Fruit fly (Drosophila melanogaster) whole organism, embryonic: ENCODE measurements around the gene CG17230.
A peak's percentile ranks its signal among the peaks of the same experiment; 100 is the strongest.

Experiments used
- Atf-2 ChIP-seq: fragments of 200-800 bp; sonication (Bioruptor generic); optimal IDR thresholded peaks from 2 replicates; lab custom pipeline; 2016; ENCODE audit warnings: missing biosample characterization, missing genetic modification characterization
- B-H1 ChIP-seq: fragments of 200-800 bp; sonication (Bioruptor generic); IDR thresholded peaks from 3 replicates; pipeline ENCODE4 v1.3.6; 2022; ENCODE audit warnings: missing biosample characterization, missing genetic modification characterization
- BtbVII ChIP-seq: fragments of 200-800 bp; sonication (Bioruptor generic); optimal IDR thresholded peaks from 3 replicates; lab custom pipeline; 2017; ENCODE audit warnings: missing biosample characterization, mild to moderate bottlenecking, missing genetic modification characterization
- CG10543 ChIP-seq: fragments of 200-800 bp; sonication (Bioruptor generic); optimal IDR thresholded peaks from 3 replicates; lab custom pipeline; 2017; ENCODE audit warnings: missing biosample characterization, mild to moderate bottlenecking, missing genetic modification characterization, moderate library complexity
- CG11695 ChIP-seq: fragments of 200-800 bp; sonication (Bioruptor generic); IDR thresholded peaks from 3 replicates; pipeline ENCODE4 v1.3.6; 2022; ENCODE audit warnings: missing biosample characterization, missing genetic modification characterization
- CG13424 ChIP-seq: fragments of 200-800 bp; sonication (Bioruptor generic); optimal IDR thresholded peaks from 2 replicates; lab custom pipeline; 2019; ENCODE audit warnings: missing biosample characterization, mild to moderate bottlenecking, missing genetic modification characterization, moderate library complexity
- CG15269 ChIP-seq: fragments of 200-800 bp; sonication (Bioruptor generic); optimal IDR thresholded peaks from 2 replicates; lab custom pipeline; 2018; ENCODE audit warnings: missing biosample characterization, mild to moderate bottlenecking, missing genetic modification characterization, moderate library complexity
- CG16863 ChIP-seq: fragments of 200-800 bp; sonication (Bioruptor generic); optimal IDR thresholded peaks from 3 replicates; lab custom pipeline; 2016; ENCODE audit warnings: missing biosample characterization, missing genetic modification characterization
- CG17612 ChIP-seq: fragments of 200-800 bp; sonication (Bioruptor generic); IDR thresholded peaks from 2 replicates; pipeline ENCODE4 v1.3.6; 2022; ENCODE audit warnings: missing biosample characterization, missing genetic modification characterization
- CG18262 ChIP-seq: fragments of 200-800 bp; optimal IDR thresholded peaks from 3 replicates; lab custom pipeline; 2019; ENCODE audit warnings: missing biosample characterization, mild to moderate bottlenecking, missing genetic modification characterization, moderate library complexity
- CG2875 ChIP-seq: fragments of 200-800 bp; sonication (Bioruptor generic); optimal IDR thresholded peaks from 2 replicates; lab custom pipeline; 2017; ENCODE audit warnings: missing biosample characterization, mild to moderate bottlenecking, missing genetic modification characterization, missing genetic modification reagents
- CG2889 ChIP-seq: fragments of 200-800 bp; sonication (Bioruptor generic); IDR thresholded peaks from 3 replicates; pipeline ENCODE4 v1.3.6; 2022; ENCODE audit warnings: missing biosample characterization, missing genetic modification characterization
- CG30403 ChIP-seq: fragments of 200-800 bp; sonication (Bioruptor generic); optimal IDR thresholded peaks from 3 replicates; lab custom pipeline; 2016; ENCODE audit warnings: missing biosample characterization, missing genetic modification characterization
- CG34376 ChIP-seq: fragments of 200-800 bp; sonication (Bioruptor generic); optimal IDR thresholded peaks from 2 replicates; lab custom pipeline; 2018; ENCODE audit warnings: missing biosample characterization, mild to moderate bottlenecking, missing genetic modification characterization
- CG4424 ChIP-seq: fragments of 200-800 bp; sonication (Bioruptor generic); optimal IDR thresholded peaks from 3 replicates; lab custom pipeline; 2016; ENCODE audit warnings: missing biosample characterization, missing genetic modification characterization
- CG4707 ChIP-seq: fragments of 200-800 bp; sonication (Bioruptor generic); optimal IDR thresholded peaks from 2 replicates; lab custom pipeline; 2018; ENCODE audit warnings: missing biosample characterization, mild to moderate bottlenecking, missing genetic modification characterization, moderate library complexity
- CG6689 ChIP-seq: fragments of 200-800 bp; sonication (Bioruptor generic); IDR thresholded peaks from 2 replicates; pipeline ENCODE4 v1.3.6; 2022; ENCODE audit warnings: missing biosample characterization, missing genetic modification characterization
- CG7786 ChIP-seq: fragments of 200-800 bp; sonication (Bioruptor generic); optimal IDR thresholded peaks from 2 replicates; lab custom pipeline; 2016; ENCODE audit warnings: missing biosample characterization, missing genetic modification characterization
- CG9932 ChIP-seq: fragments of 200-800 bp; sonication (Bioruptor generic); IDR thresholded peaks from 2 replicates; pipeline ENCODE4 v1.3.6; 2022; ENCODE audit warnings: missing biosample characterization, missing genetic modification characterization
- Dll ChIP-seq: fragments of 200-800 bp; sonication (Bioruptor generic); IDR thresholded peaks from 4 replicates; pipeline ENCODE4 v1.3.6; 2022; ENCODE audit warnings: missing biosample characterization, missing genetic modification characterization; ENCODE audit not compliant: partially characterized antibody
- ERR ChIP-seq: fragments of 200-800 bp; sonication (Bioruptor generic); optimal IDR thresholded peaks from 2 replicates; lab custom pipeline; 2016; ENCODE audit warnings: missing biosample characterization, missing genetic modification characterization
- Gug ChIP-seq: fragments of 200-800 bp; sonication (Bioruptor generic); IDR thresholded peaks from 4 replicates; pipeline ENCODE4 v1.3.6; 2022; ENCODE audit warnings: missing biosample characterization, missing genetic modification characterization
- H15 ChIP-seq: fragments of 200-800 bp; sonication (Bioruptor generic); IDR thresholded peaks from 3 replicates; pipeline ENCODE4 v1.3.6; 2022; ENCODE audit warnings: missing biosample characterization, missing genetic modification characterization
- Mad ChIP-seq: fragments of 200-800 bp; sonication (Bioruptor generic); optimal IDR thresholded peaks from 2 replicates; lab custom pipeline; 2016; ENCODE audit warnings: missing biosample characterization, missing genetic modification characterization
- Poxn ChIP-seq: fragments of 200-800 bp; sonication (Bioruptor generic); IDR thresholded peaks from 2 replicates; pipeline ENCODE4 v1.3.6; 2022; ENCODE audit warnings: missing biosample characterization, missing genetic modification characterization
- Ravus ChIP-seq: fragments of 200-800 bp; sonication (Bioruptor generic); IDR thresholded peaks from 2 replicates; pipeline ENCODE4 v1.3.6; 2022; ENCODE audit warnings: missing biosample characterization, missing genetic modification characterization
- Sry-δ ChIP-seq: fragments of 200-800 bp; sonication (Bioruptor generic); optimal IDR thresholded peaks from 2 replicates; lab custom pipeline; 2016; ENCODE audit warnings: missing biosample characterization, missing genetic modification characterization
- ac ChIP-seq: fragments of 200-800 bp; sonication (Bioruptor generic); optimal IDR thresholded peaks from 3 replicates; lab custom pipeline; 2017; ENCODE audit warnings: missing biosample characterization, mild to moderate bottlenecking, missing genetic modification characterization
- amos ChIP-seq: fragments of 200-800 bp; sonication (Bioruptor generic); IDR thresholded peaks from 2 replicates; pipeline ENCODE4 v1.3.6; 2022; ENCODE audit warnings: missing biosample characterization, missing genetic modification characterization; ENCODE audit not compliant: partially characterized antibody
- ash1 ChIP-seq: fragments of 200-800 bp; sonication (Bioruptor generic); optimal IDR thresholded peaks from 2 replicates; lab custom pipeline; 2018; ENCODE audit warnings: missing biosample characterization, mild to moderate bottlenecking, missing genetic modification characterization
- chinmo ChIP-seq: fragments of 200-800 bp; sonication (Bioruptor generic); IDR thresholded peaks from 4 replicates; pipeline ENCODE4 v1.3.6; 2022; ENCODE audit warnings: missing biosample characterization, missing genetic modification characterization; ENCODE audit not compliant: partially characterized antibody
- dan ChIP-seq: fragments of 200-800 bp; sonication (Bioruptor generic); IDR thresholded peaks from 2 replicates; pipeline ENCODE4 v1.3.6; 2022; ENCODE audit warnings: missing biosample characterization, missing genetic modification characterization
- dimm ChIP-seq: fragments of 200-800 bp; sonication (Bioruptor generic); IDR thresholded peaks from 2 replicates; pipeline ENCODE4 v1.3.6; 2022; ENCODE audit warnings: missing biosample characterization, missing genetic modification characterization
- fd102C ChIP-seq: fragments of 200-800 bp; sonication (Bioruptor generic); optimal IDR thresholded peaks from 2 replicates; lab custom pipeline; 2018; ENCODE audit warnings: missing biosample characterization, mild to moderate bottlenecking, missing genetic modification characterization, moderate library complexity
- fu2 ChIP-seq: fragments of 200-800 bp; sonication (Bioruptor generic); optimal IDR thresholded peaks from 2 replicates; lab custom pipeline; 2016; ENCODE audit warnings: missing biosample characterization, missing genetic modification characterization
- gcm2 ChIP-seq: fragments of 200-800 bp; sonication (Bioruptor generic); optimal IDR thresholded peaks from 2 replicates; lab custom pipeline; 2016; ENCODE audit warnings: missing biosample characterization, missing genetic modification characterization
- ham ChIP-seq: fragments of 200-800 bp; sonication (Bioruptor generic); IDR thresholded peaks from 2 replicates; pipeline ENCODE4 v1.3.6; 2022; ENCODE audit warnings: missing biosample characterization, missing genetic modification characterization
- kni ChIP-seq: fragments of 200-800 bp; sonication (Bioruptor generic); optimal IDR thresholded peaks from 3 replicates; lab custom pipeline; 2017; ENCODE audit warnings: mild to moderate bottlenecking, missing biosample characterization, missing genetic modification reagents, missing genetic modification characterization
- lbe ChIP-seq: fragments of 200-800 bp; sonication (Bioruptor generic); optimal IDR thresholded peaks from 2 replicates; lab custom pipeline; 2016; ENCODE audit warnings: missing biosample characterization, mild to moderate bottlenecking, missing genetic modification characterization
- nau ChIP-seq: fragments of 200-800 bp; sonication (Bioruptor generic); optimal IDR thresholded peaks from 3 replicates; lab custom pipeline; 2017; ENCODE audit warnings: missing biosample characterization, mild to moderate bottlenecking, missing genetic modification characterization, missing genetic modification reagents
- peb ChIP-seq: fragments of 200-800 bp; sonication (Bioruptor generic); IDR thresholded peaks from 2 replicates; pipeline ENCODE4 v1.3.6; 2022; ENCODE audit warnings: missing biosample characterization, missing genetic modification characterization
- pfk ChIP-seq: fragments of 200-800 bp; sonication (Bioruptor generic); optimal IDR thresholded peaks from 2 replicates; lab custom pipeline; 2018; ENCODE audit warnings: missing biosample characterization, mild to moderate bottlenecking, missing genetic modification characterization, moderate library complexity
- psq ChIP-seq: fragments of 200-800 bp; sonication (Bioruptor generic); optimal IDR thresholded peaks from 2 replicates; lab custom pipeline; 2017; ENCODE audit warnings: missing biosample characterization, missing genetic modification characterization
- pum ChIP-seq: fragments of 200-800 bp; sonication (Bioruptor generic); optimal IDR thresholded peaks from 2 replicates; lab custom pipeline; 2016; ENCODE audit warnings: missing biosample characterization, missing genetic modification characterization
- ro ChIP-seq: fragments of 200-800 bp; sonication (Bioruptor generic); IDR thresholded peaks from 2 replicates; pipeline ENCODE4 v1.3.6; 2022; ENCODE audit warnings: missing biosample characterization, missing genetic modification characterization
- so ChIP-seq: fragments of 200-800 bp; sonication (Bioruptor generic); IDR thresholded peaks from 3 replicates; pipeline ENCODE4 v1.3.6; 2022; ENCODE audit warnings: missing biosample characterization, missing genetic modification characterization
- sob ChIP-seq: fragments of 200-800 bp; sonication (Bioruptor generic); IDR thresholded peaks from 2 replicates; pipeline ENCODE4 v1.3.6; 2022; ENCODE audit warnings: missing biosample characterization, missing genetic modification characterization
- trem ChIP-seq: fragments of 200-800 bp; optimal IDR thresholded peaks from 3 replicates; lab custom pipeline; 2019; ENCODE audit warnings: missing biosample characterization, mild to moderate bottlenecking, missing genetic modification characterization, moderate library complexity
- unpg ChIP-seq: fragments of 200-800 bp; sonication (Bioruptor generic); optimal IDR thresholded peaks from 3 replicates; lab custom pipeline; 2018; ENCODE audit warnings: missing biosample characterization, mild to moderate bottlenecking, missing genetic modification characterization, moderate library complexity
- usp ChIP-seq: fragments of >200 bp; optimal IDR thresholded peaks from 2 replicates; lab custom pipeline; 2017; ENCODE audit warnings: missing biosample characterization, missing genetic modification characterization
- zfh2 ChIP-seq: fragments of 200-800 bp; sonication (Bioruptor generic); optimal IDR thresholded peaks from 2 replicates; lab custom pipeline; 2016; ENCODE audit warnings: missing biosample characterization, missing genetic modification characterization

The CG17230 gene

DNA sequence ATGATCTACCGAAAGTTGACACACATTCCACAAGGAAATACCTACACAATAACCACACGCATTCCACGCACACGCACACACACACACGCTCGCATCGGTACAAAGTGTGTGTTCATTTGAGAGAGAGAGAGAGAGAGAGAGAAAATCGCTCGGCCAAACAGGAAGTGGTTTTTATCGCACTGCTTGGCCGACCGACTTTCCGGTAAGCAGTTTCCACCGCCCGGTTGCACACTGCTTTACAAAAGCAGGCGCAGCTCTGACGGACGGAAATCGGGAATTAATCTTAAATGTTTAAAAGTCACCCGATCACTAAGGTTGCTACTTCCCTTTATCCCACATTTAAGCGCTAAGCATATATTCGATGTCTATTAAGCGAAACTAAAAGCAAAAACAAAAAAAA, 44.8 kb upstream of the CG17230 start (continued):
- TF ChIP-seq nau (GFP tag; lab: Kevin White, UChicago) (peak; percentile 56), CG2889 (GFP tag; lab: Robert Waterston, UW) (no peak), ham (GFP tag; lab: Robert Waterston, UW) (no peak), Ravus (no peak), sob (GFP tag; lab: Robert Waterston, UW) (no peak; the same call in 1 of the 2 replicates), CG4707 (GFP tag; lab: Kevin White, UChicago) (peak; percentile 67), CG2875 (GFP tag; lab: Kevin White, UChicago) (peak; percentile 78), lbe (GFP tag; lab: Kevin White, UChicago) (no peak), zfh2 (GFP tag; lab: Kevin White, UChicago) (no peak), Dll (GFP tag; lab: Robert Waterston, UW) (no peak), Gug (GFP tag; lab: Robert Waterston, UW) (peak; percentile 57; the same call in 2 of the 4 replicates), B-H1 (GFP tag; lab: Robert Waterston, UW) (0 out of 3 replicates have a peak, but pooled peaks have one; percentile 31), so (GFP tag; lab: Robert Waterston, UW) (no peak; the same call in 2 of the 3 replicates), Mad (GFP tag; lab: Kevin White, UChicago) (peak; percentile 24), dan (GFP tag; lab: Robert Waterston, UW) (no peak), pfk (GFP tag; lab: Kevin White, UChicago) (peak; percentile 41), Atf-2 (GFP tag; lab: Kevin White, UChicago) (peak; percentile 54), Poxn (GFP tag; lab: Robert Waterston, UW) (no peak), CG15269 (tag; lab: Kevin White, UChicago) (no peak), pum (GFP tag; lab: Kevin White, UChicago) (no peak), fd102C (GFP tag; lab: Kevin White, UChicago) (peak; percentile 91), CG34376 (GFP tag; lab: Kevin White, UChicago) (no peak), ash1 (GFP tag; lab: Kevin White, UChicago) (no peak), usp (GFP tag; lab: Kevin White, UChicago) (no peak), CG9932 (GFP tag; lab: Robert Waterston, UW) (0 out of 2 replicates have a peak, but pooled peaks have one; percentile 28), ro (0 out of 2 replicates have a peak, but pooled peaks have one; percentile 37), Sry-δ (GFP tag; lab: Kevin White, UChicago) (peak; percentile 5), CG16863 (GFP tag; lab: Kevin White, UChicago) (peak; percentile 17), CG7786 (GFP tag; lab: Kevin White, UChicago) (no peak), ac (GFP tag; lab: Kevin White, UChicago) (peak; percentile 94), psq (GFP tag; lab: Kevin White, UChicago) (no peak), amos (GFP tag; lab: Robert Waterston, UW) (no peak; the same call in 1 of the 2 replicates), CG11695 (GFP tag; lab: Robert Waterston, UW) (no peak), peb (GFP tag; lab: Robert Waterston, UW) (peak; percentile 43; the same call in 1 of the 2 replicates), unpg (no peak), fu2 (no peak), gcm2 (no peak), BtbVII (peak; percentile 24), CG18262 (no peak), kni (GFP tag; lab: Kevin White, UChicago) (no peak), chinmo (no peak), CG17612 (GFP tag; lab: Robert Waterston, UW) (no peak; the same call in 1 of the 2 replicates), CG13424 (no peak), CG6689 (GFP tag; lab: Robert Waterston, UW) (peak; percentile 45; the same call in 1 of the 2 replicates), trem (tag; lab: Kevin White, UChicago) (peak; percentile 53), dimm (GFP tag; lab: Robert Waterston, UW) (peak; percentile 40; the same call in 1 of the 2 replicates), ERR (no peak), CG30403 (peak; percentile 23), H15 (GFP tag; lab: Robert Waterston, UW) (peak; percentile 79), CG10543 (GFP tag; lab: Kevin White, UChicago) (no peak), CG4424 (GFP tag; lab: Kevin White, UChicago) (peak; percentile 77)
